Worm (Caenorhabditis elegans): ENCODE measurements around the gene ZK757.2.

Gene ZK757.2

DNA sequence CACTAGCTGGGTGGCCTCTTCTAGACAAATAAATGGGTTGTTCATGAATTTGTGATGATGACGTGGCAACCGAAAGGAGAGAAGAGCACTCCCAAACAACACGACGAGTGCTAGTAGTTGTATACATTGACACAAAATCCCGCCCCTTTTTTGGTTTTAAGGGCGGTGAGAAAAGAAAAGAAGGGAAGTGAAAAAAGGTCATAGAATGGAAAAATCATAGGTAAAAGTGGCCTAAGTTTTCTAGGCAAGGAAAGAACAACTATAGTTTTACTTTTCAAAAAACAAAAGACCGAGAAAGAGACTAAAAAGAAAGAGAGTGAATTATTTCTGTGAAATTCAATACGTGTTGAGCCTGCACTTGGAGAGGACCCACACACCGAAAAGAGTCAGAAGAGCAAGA, at the start of gene ZK757.2:
Gene ZK757.2 (minus strand): TSS at position 101 of the 400 bp plus-strand sequence.
- TF ChIP-seq nhr-10 (tag; optimal IDR thresholded peaks at IDR 0.05) (no peak), mab-5 (tag; optimal IDR thresholded peaks at IDR 0.05) (no peak)

DNA sequence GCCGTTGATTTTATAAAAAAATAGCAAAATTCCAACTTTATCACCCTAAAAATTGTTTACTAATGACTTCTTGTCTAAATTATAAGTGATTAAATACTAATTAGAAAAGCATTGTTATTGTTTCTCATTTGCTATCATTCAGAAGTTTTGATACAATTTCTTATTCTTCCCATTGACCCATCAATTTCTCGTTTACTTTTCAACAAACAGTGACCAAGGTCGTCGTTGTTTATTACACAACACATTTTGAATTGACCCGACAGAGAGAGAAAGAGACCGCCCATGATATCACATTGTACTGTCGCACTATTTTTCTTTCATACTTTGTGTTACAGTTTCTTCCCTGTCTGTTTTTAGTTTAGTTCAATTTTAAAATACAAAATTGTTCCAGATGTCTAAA, 48.6 kb upstream of the ZK757.2 start, which contains the start of gene ttr-2:
Gene ttr-2 (plus strand): TSS at position 392 of the 400 bp plus-strand sequence.
- no peak for TF ChIP-seq skn-1 (tag; optimal IDR thresholded peaks at IDR 0.05)
- TF ChIP-seq Y55F3AM.14 (GFP tag; optimal IDR thresholded peaks at IDR 0.05), result no peak
- peak; percentile 27 for TF ChIP-seq crh-2 (tag; optimal IDR thresholded peaks at IDR 0.05)
- TF ChIP-seq blmp-1 (tag; optimal IDR thresholded peaks at IDR 0.05; ENCODE audit: insufficient read depth), result no peak
- no peak for TF ChIP-seq sma-3 (GFP tag; optimal IDR thresholded peaks at IDR 0.05)
- no peak for TF ChIP-seq egl-27 (tag; optimal IDR thresholded peaks at IDR 0.05)
- no peak for TF ChIP-seq lin-13 (GFP tag; optimal IDR thresholded peaks at IDR 0.05)
- no peak for TF ChIP-seq unc-55 (GFP tag; optimal IDR thresholded peaks at IDR 0.05)
- no peak for TF ChIP-seq mab-5 (tag; optimal IDR thresholded peaks at IDR 0.05)
- TF ChIP-seq fos-1 (tag; optimal IDR thresholded peaks at IDR 0.05), result peak; percentile 54
- TF ChIP-seq elt-3 (tag; optimal IDR thresholded peaks at IDR 0.05), result no peak
- no peak for TF ChIP-seq nhr-77 (tag; optimal IDR thresholded peaks at IDR 0.05)
- TF ChIP-seq nhr-25 (tag; optimal IDR thresholded peaks at IDR 0.05), result peak; percentile 67
- no peak for TF ChIP-seq nhr-129 (tag; optimal IDR thresholded peaks at IDR 0.05)

DNA sequence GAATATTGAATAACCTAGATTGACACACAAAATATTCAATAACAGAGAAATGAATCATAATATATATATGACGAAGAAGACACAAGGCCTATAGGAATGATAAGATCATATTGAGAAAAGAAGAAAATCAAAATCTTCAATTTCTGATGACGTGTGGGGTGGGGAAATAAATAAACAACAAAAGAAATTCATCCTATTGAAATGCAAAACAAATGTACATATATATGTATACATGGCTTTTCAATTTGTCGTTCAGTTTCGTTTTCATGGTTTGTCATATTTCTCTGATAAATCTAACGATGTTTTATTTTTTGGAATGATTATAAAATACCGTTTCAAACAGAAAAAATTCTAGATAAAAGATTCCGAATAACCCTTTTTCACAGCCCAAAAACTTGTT, 47.9 kb upstream of the ZK757.2 start, which contains the start of gene ttr-3:
Gene ttr-3 (minus strand): TSS at position 101 of the 400 bp plus-strand sequence.
- TF ChIP-seq mdl-1 (tag; optimal IDR thresholded peaks at IDR 0.05), result no peak
- TF ChIP-seq sma-3 (GFP tag; optimal IDR thresholded peaks at IDR 0.05), result peak; percentile 1

DNA sequence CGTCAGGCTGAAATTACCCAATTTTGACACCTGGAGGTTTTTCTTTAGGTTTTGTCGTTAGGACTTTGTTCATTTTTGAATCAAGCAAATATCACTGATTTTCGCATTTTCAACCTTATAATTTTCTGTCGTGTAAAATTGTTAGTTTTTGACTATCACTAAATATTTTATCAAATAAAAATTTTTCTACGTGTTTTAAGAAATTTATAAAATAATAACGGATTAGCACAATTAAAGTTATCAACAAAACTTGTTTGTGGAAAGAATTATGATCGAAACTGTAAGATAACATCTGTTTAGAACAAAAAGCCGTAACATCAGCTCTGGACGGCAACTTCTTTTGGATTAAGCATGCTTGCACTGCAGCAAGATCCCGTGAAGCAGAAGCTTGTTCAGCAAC, 44.1 kb upstream of the ZK757.2 start, which contains the start of gene cbp-2:
Gene cbp-2 (plus strand): TSS at position 301 of the 400 bp plus-strand sequence.
- TF ChIP-seq skn-1 (tag; optimal IDR thresholded peaks at IDR 0.05) (no peak), alr-1 (tag; optimal IDR thresholded peaks at IDR 0.05) (no peak), mab-5 (tag; optimal IDR thresholded peaks at IDR 0.05) (no peak), lin-11 (tag; optimal IDR thresholded peaks at IDR 0.05) (no peak), sma-3 (GFP tag; optimal IDR thresholded peaks at IDR 0.05) (no peak), ama-1 (optimal IDR thresholded peaks at IDR 0.05) (no peak), dmd-4 (tag; optimal IDR thresholded peaks at IDR 0.05) (no peak), ceh-82 (tag; optimal IDR thresholded peaks at IDR 0.05) (no peak), nhr-11 (tag; optimal IDR thresholded peaks at IDR 0.05) (no peak), crh-2 (tag; optimal IDR thresholded peaks at IDR 0.05) (no peak), blmp-1 (tag; optimal IDR thresholded peaks at IDR 0.05; ENCODE audit: insufficient read depth) (no peak), peb-1 (tag; optimal IDR thresholded peaks at IDR 0.05) (no peak), lin-39 (tag; optimal IDR thresholded peaks at IDR 0.05) (no peak)

DNA sequence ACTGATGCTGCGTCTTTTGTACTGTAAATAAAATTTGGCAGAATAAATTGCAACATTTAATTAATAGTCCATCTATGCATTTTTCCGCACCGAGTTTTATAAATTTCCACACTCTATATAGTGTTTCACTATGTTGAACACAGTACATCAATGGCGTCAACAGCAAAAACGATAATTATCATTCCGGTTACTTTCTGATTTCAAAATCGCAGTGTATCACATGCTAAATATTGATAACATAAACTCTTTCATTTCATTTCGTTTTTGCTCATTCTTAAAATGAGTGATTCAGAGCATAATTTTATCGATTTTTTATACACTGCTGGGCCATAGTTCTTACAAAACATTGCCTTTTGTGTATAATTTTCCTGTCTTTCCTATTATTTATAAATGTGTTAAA, 43.6 kb upstream of the ZK757.2 start:
- TF ChIP-seq fos-1 (tag; optimal IDR thresholded peaks at IDR 0.05), result peak; percentile 66
- TF ChIP-seq nhr-21 (tag; optimal IDR thresholded peaks at IDR 0.05), result no peak
- TF ChIP-seq ztf-1 (GFP tag; conservative IDR thresholded peaks at IDR 0.05), result no peak
- TF ChIP-seq gmeb-1 (tag; optimal IDR thresholded peaks at IDR 0.05), result peak; percentile 17

DNA sequence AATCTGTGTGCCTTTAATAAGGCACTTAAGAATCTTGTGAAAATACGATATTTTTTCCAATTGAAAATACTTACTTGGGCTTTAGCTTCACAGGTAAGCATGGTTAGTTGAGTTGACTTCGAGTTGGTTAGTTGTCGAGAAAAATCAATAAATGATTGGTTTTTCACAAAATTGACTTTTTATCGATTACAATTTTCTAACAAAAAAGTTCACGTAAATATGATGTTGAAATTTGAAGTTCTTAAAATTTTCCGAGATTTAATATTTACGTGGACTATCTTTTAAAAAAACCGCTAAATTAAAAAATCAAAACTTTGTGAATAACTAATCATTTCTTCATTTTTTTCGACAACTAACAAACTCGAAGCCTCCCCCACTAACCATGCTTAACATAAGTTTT, 42.0 kb upstream of the ZK757.2 start, which contains the start of gene F40F12.3:
Gene F40F12.3 (minus strand): TSS at position 101 of the 400 bp plus-strand sequence.
- TF ChIP-seq sma-3 (GFP tag; optimal IDR thresholded peaks at IDR 0.05) (no peak), elt-3 (tag; optimal IDR thresholded peaks at IDR 0.05) (no peak), alr-1 (tag; optimal IDR thresholded peaks at IDR 0.05) (no peak), nhr-10 (tag; optimal IDR thresholded peaks at IDR 0.05) (no peak), nhr-23 (tag; optimal IDR thresholded peaks at IDR 0.05) (no peak), sma-9 (GFP tag; optimal IDR thresholded peaks at IDR 0.05) (no peak), sma-9 (tag; optimal IDR thresholded peaks at IDR 0.05) (no peak), gmeb-1 (tag; optimal IDR thresholded peaks at IDR 0.05) (no peak), snpc-4 (tag; optimal IDR thresholded peaks at IDR 0.05) (no peak), lin-11 (tag; optimal IDR thresholded peaks at IDR 0.05) (no peak), crh-2 (tag; optimal IDR thresholded peaks at IDR 0.05) (no peak), egl-27 (tag; optimal IDR thresholded peaks at IDR 0.05) (no peak), lsy-2 (tag; optimal IDR thresholded peaks at IDR 0.05) (no peak)
